Fruit fly (Drosophila melanogaster) whole organism, adult: ENCODE results near the gene tbc.

ENCODE experiments used
- CG11617 ChIP-seq: fragments of 200-800 bp; sonication (Bioruptor generic); optimal IDR thresholded peaks from 2 replicates; lab custom pipeline; 2017; ENCODE audit warnings: mild to moderate bottlenecking, missing biosample characterization, missing genetic modification reagents, missing genetic modification characterization
- CG12768 ChIP-seq: fragments of 200-800 bp; sonication (Bioruptor generic); optimal IDR thresholded peaks from 2 replicates; lab custom pipeline; 2017; ENCODE audit warnings: missing biosample characterization, missing genetic modification characterization, mild to moderate bottlenecking, moderate library complexity, missing genetic modification reagents
- CG14711 ChIP-seq: fragments of 200-800 bp; sonication (Bioruptor generic); optimal IDR thresholded peaks from 2 replicates; lab custom pipeline; 2018; ENCODE audit warnings: missing biosample characterization, mild to moderate bottlenecking, missing genetic modification characterization, moderate library complexity
- CG1620 ChIP-seq: fragments of 200-800 bp; sonication (Bioruptor generic); optimal IDR thresholded peaks from 2 replicates; lab custom pipeline; 2016; ENCODE audit warnings: missing biosample characterization, missing genetic modification characterization
- CG33017 ChIP-seq: fragments of 200-800 bp; sonication (Bioruptor generic); optimal IDR thresholded peaks from 2 replicates; lab custom pipeline; 2018; ENCODE audit warnings: missing biosample characterization, mild to moderate bottlenecking, missing genetic modification characterization, moderate library complexity
- CG5204 ChIP-seq: fragments of 200-800 bp; sonication (Bioruptor generic); optimal IDR thresholded peaks from 2 replicates; lab custom pipeline; 2016; ENCODE audit warnings: missing biosample characterization, missing genetic modification characterization
- CG7045 ChIP-seq: fragments of 200-800 bp; sonication (Bioruptor generic); optimal IDR thresholded peaks from 2 replicates; lab custom pipeline; 2017; ENCODE audit warnings: missing biosample characterization, mild to moderate bottlenecking, missing genetic modification characterization
- CG7101 ChIP-seq: fragments of 200-800 bp; sonication (Bioruptor generic); optimal IDR thresholded peaks from 2 replicates; lab custom pipeline; 2018; ENCODE audit warnings: missing biosample characterization, mild to moderate bottlenecking, missing genetic modification characterization, moderate library complexity
- Clk ChIP-seq: fragments of 200-800 bp; sonication (Bioruptor generic); optimal IDR thresholded peaks from 2 replicates; lab custom pipeline; 2017; ENCODE audit warnings: missing biosample characterization, missing genetic modification characterization
- Crg-1 ChIP-seq: fragments of 200-800 bp; sonication (Bioruptor generic); optimal IDR thresholded peaks from 2 replicates; lab custom pipeline; 2016; ENCODE audit warnings: missing biosample characterization, missing genetic modification characterization
- Hr96 ChIP-seq: fragments of 200-800 bp; sonication (Bioruptor generic); optimal IDR thresholded peaks from 2 replicates; lab custom pipeline; 2016; ENCODE audit warnings: missing biosample characterization, missing genetic modification characterization
- Mnt ChIP-seq: fragments of 200-800 bp; sonication (Bioruptor generic); optimal IDR thresholded peaks from 2 replicates; lab custom pipeline; 2016; ENCODE audit warnings: missing biosample characterization, mild to moderate bottlenecking, missing genetic modification characterization
- bab1 ChIP-seq: fragments of 200-800 bp; sonication (Bioruptor generic); optimal IDR thresholded peaks from 3 replicates; lab custom pipeline; 2019; ENCODE audit warnings: missing biosample characterization, mild to moderate bottlenecking, missing genetic modification characterization, moderate library complexity
- cic ChIP-seq: fragments of 200-800 bp; sonication (Bioruptor generic); optimal IDR thresholded peaks from 2 replicates; lab custom pipeline; 2017; ENCODE audit warnings: missing biosample characterization, mild to moderate bottlenecking, missing genetic modification characterization, moderate library complexity
- cnc ChIP-seq, 2 experiments: fragments of >200 bp; optimal IDR thresholded peaks; 2 replicates each; lab custom pipeline; 2017
- kay ChIP-seq: fragments of 200-800 bp; sonication (Bioruptor generic); peaks from one replicate; lab custom pipeline; 2016; ENCODE audit warnings: missing biosample characterization, missing genetic modification characterization, borderline replicate concordance
- ovo ChIP-seq: fragments of 200-800 bp; sonication (Bioruptor generic); optimal IDR thresholded peaks from 2 replicates; lab custom pipeline; 2016; ENCODE audit warnings: missing biosample characterization, missing genetic modification characterization
- pad ChIP-seq: fragments of 200-800 bp; sonication (Bioruptor generic); optimal IDR thresholded peaks from 3 replicates; lab custom pipeline; 2017; ENCODE audit warnings: missing biosample characterization, missing genetic modification characterization, mild to moderate bottlenecking, moderate library complexity, missing genetic modification reagents
- tj ChIP-seq: fragments of 200-800 bp; sonication (Bioruptor generic); optimal IDR thresholded peaks from 3 replicates; lab custom pipeline; 2017; ENCODE audit warnings: missing biosample characterization, mild to moderate bottlenecking, missing genetic modification characterization, moderate library complexity
- toe ChIP-seq: fragments of 200-800 bp; sonication (Bioruptor generic); optimal IDR thresholded peaks from 2 replicates; lab custom pipeline; 2016; ENCODE audit warnings: missing biosample characterization, missing genetic modification characterization

Gene tbc

dm6 chrX:20418864-20419263, 30.3 kb upstream of the tbc start, which contains the start of gene Obp19c:
Gene Obp19c, minus strand, starts transcription at chrX:20418964.
- TF ChIP-seq CG7101 (tag; lab: Kevin White, UChicago): no peak
- TF ChIP-seq tj: peak; percentile 3

dm6 chrX:20419313-20419712, 29.8 kb upstream of the tbc start, which contains the start of gene Obp19d:
Gene Obp19d, plus strand, starts transcription at chrX:20419613.
- TF ChIP-seq CG12768 (GFP tag; lab: Kevin White, UChicago) (no peak), CG11617 (GFP tag; lab: Kevin White, UChicago) (no peak), Clk (GFP tag; lab: Kevin White, UChicago) (no peak), Hr96 (GFP tag; lab: Kevin White, UChicago) (no peak), pad (GFP tag; lab: Kevin White, UChicago) (no peak), tj (no peak), CG1620 (GFP tag; lab: Kevin White, UChicago) (no peak), CG7045 (no peak), cnc (optimal IDR thresholded peaks at IDR 0.05; lab: Kevin White, UChicago) (no peak), Mnt (GFP tag; lab: Kevin White, UChicago) (no peak), ovo (no peak)

- no peak for TF ChIP-seq CG7045
- TF ChIP-seq Crg-1 (GFP tag; lab: Kevin White, UChicago): no peak
Measured at dm6 chrX:20423158-20423557, 26.0 kb upstream of the tbc start.

dm6 chrX:20423747-20424165, 25.4 kb upstream of the tbc start, which contains the start of the genes Pp4-19C and cactin:
Gene Pp4-19C, minus strand, starts transcription at chrX:20424002.
Gene cactin, plus strand, starts transcription at chrX:20424069.
- peak; percentile 5 for TF ChIP-seq bab1 (GFP tag; lab: Kevin White, UChicago)
- TF ChIP-seq cnc (optimal IDR thresholded peaks at IDR 0.05; lab: Kevin White, UChicago): no peak
- no peak for TF ChIP-seq Hr96 (GFP tag; lab: Kevin White, UChicago)
- TF ChIP-seq CG7045: no peak
- no peak for TF ChIP-seq pad (GFP tag; lab: Kevin White, UChicago)
- peak; percentile 26 for TF ChIP-seq CG14711 (tag; lab: Kevin White, UChicago)
- TF ChIP-seq CG11617 (GFP tag; lab: Kevin White, UChicago): peak; percentile 7
- no peak for TF ChIP-seq kay
- no peak for TF ChIP-seq cic (GFP tag; lab: Kevin White, UChicago)
- peak; percentile 51 for TF ChIP-seq Mnt (GFP tag; lab: Kevin White, UChicago)
- peak; percentile 23 for TF ChIP-seq tj
- peak; percentile 41 for TF ChIP-seq Crg-1 (GFP tag; lab: Kevin White, UChicago)
- no peak for TF ChIP-seq CG5204 (GFP tag; lab: Kevin White, UChicago)
- TF ChIP-seq ovo: peak; percentile 26
- no peak for TF ChIP-seq Clk (GFP tag; lab: Kevin White, UChicago)
- TF ChIP-seq toe (GFP tag; lab: Kevin White, UChicago): peak; percentile 71
- no peak for TF ChIP-seq CG12768 (GFP tag; lab: Kevin White, UChicago)
- no peak for TF ChIP-seq CG33017
- peak; percentile 21 for TF ChIP-seq CG7101 (tag; lab: Kevin White, UChicago)
- peak; percentile 45 for TF ChIP-seq CG1620 (GFP tag; lab: Kevin White, UChicago)

- TF ChIP-seq tj: no peak
- TF ChIP-seq bab1 (GFP tag; lab: Kevin White, UChicago): peak; percentile 16
Measured at dm6 chrX:20426818-20427217, 22.3 kb upstream of the tbc start, which contains the start of gene CG15456. Gene CG15456, minus strand, starts transcription at chrX:20427042.

dm6 chrX:20429482-20430204, 19.5 kb upstream of the tbc start, which contains the start of the genes CG11710 and mal:
Gene CG11710, minus strand, starts transcription at chrX:20429673.
Gene mal, plus strand, starts transcription at chrX:20429675.
- peak; percentile 82 for TF ChIP-seq CG12768 (GFP tag; lab: Kevin White, UChicago)
- TF ChIP-seq CG1620 (GFP tag; lab: Kevin White, UChicago): peak; percentile 83
- TF ChIP-seq Hr96 (GFP tag; lab: Kevin White, UChicago): peak; percentile 81
- peak; percentile 50 for TF ChIP-seq tj
- peak; percentile 39 for TF ChIP-seq cic (GFP tag; lab: Kevin White, UChicago)
- peak; percentile 90 for TF ChIP-seq bab1 (GFP tag; lab: Kevin White, UChicago)
- TF ChIP-seq pad (GFP tag; lab: Kevin White, UChicago): peak; percentile 77
- peak; percentile 24 for TF ChIP-seq Crg-1 (GFP tag; lab: Kevin White, UChicago)
- TF ChIP-seq Clk (GFP tag; lab: Kevin White, UChicago): peak; percentile 53
- peak; percentile 68 for TF ChIP-seq Mnt (GFP tag; lab: Kevin White, UChicago)
- TF ChIP-seq CG5204 (GFP tag; lab: Kevin White, UChicago): peak; percentile 79
- TF ChIP-seq CG11617 (GFP tag; lab: Kevin White, UChicago): peak; percentile 82
- TF ChIP-seq toe (GFP tag; lab: Kevin White, UChicago): peak; percentile 77
- TF ChIP-seq CG14711 (tag; lab: Kevin White, UChicago): peak; percentile 82
- TF ChIP-seq cnc (optimal IDR thresholded peaks at IDR 0.05; lab: Kevin White, UChicago): no peak
- no peak for TF ChIP-seq kay
- peak; percentile 56 for TF ChIP-seq ovo
- TF ChIP-seq CG7045: peak; percentile 82
- TF ChIP-seq CG7101 (tag; lab: Kevin White, UChicago): peak; percentile 83
- peak; percentile 53 for TF ChIP-seq CG33017
